Worm (Caenorhabditis elegans) whole organism, L1 larva: ENCODE data around the gene rla-2.

ENCODE experiments used
- Y116A8C.19 ChIP-seq: sonication (generic microtip); optimal IDR thresholded peaks from 2 replicates; lab custom pipeline; 2016; ENCODE audit warnings: missing compliant biosample characterization, missing genetic modification characterization, borderline replicate concordance
- alr-1 ChIP-seq: fragments of 200-800 bp; sonication (Bioruptor generic); optimal IDR thresholded peaks from 2 replicates; lab custom pipeline; 2018; ENCODE audit warnings: borderline replicate concordance, mild to moderate bottlenecking, missing genetic modification characterization, missing compliant biosample characterization
- efl-3 ChIP-seq: fragments of 200-800 bp; sonication (Bioruptor generic); optimal IDR thresholded peaks from 2 replicates; lab custom pipeline; 2018; ENCODE audit warnings: mild to moderate bottlenecking, missing genetic modification characterization, missing compliant biosample characterization
- elt-3 ChIP-seq, 6 experiments: fragments of 150-350 bp in 1 of 6; sonication (generic microtip); optimal IDR thresholded peaks; 2 replicates each; lab custom pipeline; 2017 to 2018; ENCODE audit warnings: missing biosample characterization in 6 of 6, missing genetic modification characterization in 6 of 6, inconsistent platforms in 1 of 6
- fkh-8 ChIP-seq: sonication (generic microtip); optimal IDR thresholded peaks from 2 replicates; lab custom pipeline; 2016; ENCODE audit warnings: mild to moderate bottlenecking, missing genetic modification characterization, missing compliant biosample characterization
- lin-13 ChIP-seq: fragments of 150-350 bp; optimal IDR thresholded peaks from 2 replicates; lab custom pipeline; 2014; ENCODE audit warnings: missing biosample characterization, missing genetic modification reagents, missing genetic modification characterization
- lin-15B ChIP-seq: fragments of 150-350 bp; sonication (generic microtip); optimal IDR thresholded peaks from 3 replicates; lab custom pipeline; 2014; ENCODE audit warnings: missing biosample characterization, missing genetic modification characterization
- mdl-1 ChIP-seq, 2 experiments: fragments of 150-350 bp; optimal IDR thresholded peaks; 2 replicates each; lab custom pipeline; 2014 to 2017; ENCODE audit warnings: missing biosample characterization in 2 of 2, missing genetic modification characterization in 2 of 2, inconsistent platforms in 1 of 2
- mef-2 ChIP-seq: fragments of 150-350 bp; optimal IDR thresholded peaks from 2 replicates; lab custom pipeline; 2014; ENCODE audit warnings: missing biosample characterization, missing genetic modification characterization
- nhr-71 ChIP-seq: sonication (generic microtip); optimal IDR thresholded peaks from 2 replicates; lab custom pipeline; 2016; ENCODE audit warnings: mild to moderate bottlenecking, missing genetic modification characterization, moderate library complexity, missing compliant biosample characterization
- snpc-4 ChIP-seq: fragments of 150-350 bp; optimal IDR thresholded peaks from 2 replicates; lab custom pipeline; 2014; ENCODE audit warnings: missing biosample characterization, missing genetic modification characterization
- sox-4 ChIP-seq: sonication (generic microtip); optimal IDR thresholded peaks from 2 replicates; lab custom pipeline; 2016; ENCODE audit warnings: missing genetic modification characterization, missing compliant biosample characterization
- unc-86 ChIP-seq: sonication (generic microtip); optimal IDR thresholded peaks from 2 replicates; lab custom pipeline; 2016; ENCODE audit warnings: missing genetic modification characterization, missing compliant biosample characterization

DNA sequence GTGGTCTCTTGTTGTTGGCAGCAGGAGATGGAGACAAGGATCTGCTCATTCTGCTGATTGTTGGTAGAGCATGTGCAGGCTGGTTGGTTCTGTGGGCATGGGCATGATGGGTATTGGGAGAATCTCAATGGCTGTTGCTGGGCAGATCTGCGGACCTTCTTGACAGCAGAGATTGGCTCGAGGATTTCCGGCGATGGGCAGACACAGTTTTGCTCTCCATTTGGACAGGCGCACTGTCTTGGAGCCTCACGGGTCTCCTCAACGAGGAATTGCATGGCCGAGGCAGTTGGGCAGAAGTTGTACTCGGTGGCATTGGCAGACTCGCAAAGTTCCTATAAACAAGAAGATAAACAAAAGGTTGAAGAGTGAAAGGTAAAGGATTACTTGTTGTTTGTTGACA is 39.5 kb downstream of the rla-2 start:
- TF ChIP-seq mdl-1 (tag; optimal IDR thresholded peaks at IDR 0.05; lab: Kevin White, UChicago) (no peak), mef-2 (no peak), alr-1 (tag; lab: Kevin White, UChicago) (no peak), lin-15B (no peak), snpc-4 (tag; lab: Kevin White, UChicago) (no peak), lin-13 (no peak), efl-3 (GFP tag; lab: Kevin White, UChicago) (no peak), elt-3 (tag; optimal IDR thresholded peaks at IDR 0.05; lab: Kevin White, UChicago) (no peak), unc-86 (tag; lab: Kevin White, UChicago) (no peak), sox-4 (tag; lab: Kevin White, UChicago) (no peak), Y116A8C.19 (tag; lab: Kevin White, UChicago) (no peak), nhr-71 (tag; lab: Kevin White, UChicago) (no peak), fkh-8 (no peak)
